Worm (Caenorhabditis elegans) whole organism, mixed stage, embryonic: ENCODE results near the gene F10E9.7.

Experiments
- M03D4.4 ChIP-seq: sonication (generic microtip); optimal IDR thresholded peaks from 2 replicates; lab custom pipeline; 2017; ENCODE audit warnings: mild to moderate bottlenecking, missing genetic modification characterization, missing compliant biosample characterization
- bed-3 ChIP-seq: fragments of 200-800 bp; sonication (Bioruptor generic); optimal IDR thresholded peaks from 3 replicates; lab custom pipeline; 2018; ENCODE audit warnings: mild to moderate bottlenecking, missing genetic modification characterization, moderate library complexity, missing compliant biosample characterization
- blmp-1 ChIP-seq: fragments of 150-350 bp; optimal IDR thresholded peaks from 2 replicates; lab custom pipeline; 2014; ENCODE audit warnings: missing biosample characterization, missing genetic modification characterization
- ceh-39 ChIP-seq: fragments of 150-350 bp; optimal IDR thresholded peaks from 2 replicates; lab custom pipeline; 2014; ENCODE audit warnings: missing biosample characterization, missing genetic modification characterization
- ceh-43 ChIP-seq: fragments of 200-800 bp; sonication (Bioruptor generic); optimal IDR thresholded peaks from 2 replicates; lab custom pipeline; 2018; ENCODE audit warnings: mild to moderate bottlenecking, missing genetic modification characterization, moderate library complexity, missing compliant biosample characterization
- ces-1 ChIP-seq: fragments of 150-350 bp; optimal IDR thresholded peaks from 2 replicates; lab custom pipeline; 2014; ENCODE audit warnings: missing biosample characterization, missing genetic modification reagents, missing genetic modification characterization
- cnd-1 ChIP-seq: fragments of 200-800 bp; sonication (Bioruptor generic); optimal IDR thresholded peaks from 2 replicates; lab custom pipeline; 2018; ENCODE audit warnings: mild to moderate bottlenecking, missing genetic modification characterization, missing compliant biosample characterization
- drap-1 ChIP-seq: fragments of 200-800 bp; sonication (Bioruptor generic); optimal IDR thresholded peaks from 3 replicates; lab custom pipeline; 2018; ENCODE audit warnings: mild to moderate bottlenecking, missing genetic modification characterization, missing compliant biosample characterization
- elt-1 ChIP-seq: sonication (generic microtip); optimal IDR thresholded peaks from 2 replicates; lab custom pipeline; 2017; ENCODE audit warnings: missing genetic modification characterization, mild to moderate bottlenecking, missing compliant biosample characterization, antibody characterized with exemption, moderate library complexity, borderline replicate concordance; ENCODE audit not compliant: insufficient read depth
- elt-3 ChIP-seq: fragments of 150-350 bp; optimal IDR thresholded peaks from 2 replicates; lab custom pipeline; 2014; ENCODE audit warnings: missing biosample characterization, missing genetic modification characterization
- flh-1 ChIP-seq: fragments of 200-800 bp; sonication (Bioruptor generic); optimal IDR thresholded peaks from 2 replicates; lab custom pipeline; 2018; ENCODE audit warnings: mild to moderate bottlenecking, missing genetic modification characterization, moderate library complexity, missing compliant biosample characterization
- ham-2 ChIP-seq: fragments of 200-800 bp; sonication (Bioruptor generic); optimal IDR thresholded peaks from 2 replicates; lab custom pipeline; 2018; ENCODE audit warnings: mild to moderate bottlenecking, missing genetic modification characterization, missing compliant biosample characterization
- hlh-1 ChIP-seq: fragments of 150-350 bp; optimal IDR thresholded peaks from 2 replicates; lab custom pipeline; 2014; ENCODE audit warnings: missing biosample characterization, missing genetic modification reagents, missing genetic modification characterization
- lin-13 ChIP-seq: fragments of 150-350 bp; optimal IDR thresholded peaks from 2 replicates; lab custom pipeline; 2014; ENCODE audit warnings: missing biosample characterization, missing genetic modification characterization
- lin-32 ChIP-seq: fragments of 200-800 bp; sonication (Bioruptor generic); optimal IDR thresholded peaks from 2 replicates; lab custom pipeline; 2018; ENCODE audit warnings: mild to moderate bottlenecking, missing genetic modification characterization, missing compliant biosample characterization
- lsy-2 ChIP-seq: fragments of 150-350 bp; optimal IDR thresholded peaks from 2 replicates; lab custom pipeline; 2014; ENCODE audit warnings: missing biosample characterization, missing genetic modification characterization
- mab-5 ChIP-seq: fragments of 150-350 bp; optimal IDR thresholded peaks from 2 replicates; lab custom pipeline; 2014; ENCODE audit warnings: missing biosample characterization, missing genetic modification characterization
- mep-1 ChIP-seq: fragments of 150-350 bp; optimal IDR thresholded peaks from 2 replicates; lab custom pipeline; 2017; ENCODE audit warnings: missing biosample characterization, missing genetic modification reagents, missing genetic modification characterization, inconsistent platforms
- mls-2 ChIP-seq: sonication (generic microtip); optimal IDR thresholded peaks from 2 replicates; lab custom pipeline; 2016; ENCODE audit warnings: mild to moderate bottlenecking, missing genetic modification characterization, moderate library complexity, missing compliant biosample characterization
- nhr-12 ChIP-seq: fragments of 150-350 bp; optimal IDR thresholded peaks from 2 replicates; lab custom pipeline; 2014; ENCODE audit warnings: missing biosample characterization, missing genetic modification characterization
- nhr-2 ChIP-seq: fragments of 150-350 bp; optimal IDR thresholded peaks from 2 replicates; lab custom pipeline; 2014; ENCODE audit warnings: missing biosample characterization, missing genetic modification characterization
- nhr-237 ChIP-seq: fragments of 150-350 bp; optimal IDR thresholded peaks from 2 replicates; lab custom pipeline; 2014; ENCODE audit warnings: missing biosample characterization, missing genetic modification characterization
- nhr-28 ChIP-seq: fragments of 150-350 bp; optimal IDR thresholded peaks from 2 replicates; lab custom pipeline; 2014; ENCODE audit warnings: missing biosample characterization, missing genetic modification characterization
- nhr-76 ChIP-seq: sonication (generic microtip); optimal IDR thresholded peaks from 2 replicates; lab custom pipeline; 2017; ENCODE audit warnings: missing biosample characterization, missing genetic modification characterization
- pha-4 ChIP-seq: fragments of 150-350 bp; optimal IDR thresholded peaks from 2 replicates; lab custom pipeline; 2018; ENCODE audit warnings: missing biosample characterization, missing genetic modification reagents, missing genetic modification characterization
- sem-2 ChIP-seq: fragments of 200-800 bp; sonication (Bioruptor generic); optimal IDR thresholded peaks from 2 replicates; lab custom pipeline; 2018; ENCODE audit warnings: mild to moderate bottlenecking, missing genetic modification characterization, missing compliant biosample characterization
- snpc-4 ChIP-seq: fragments of 150-350 bp; optimal IDR thresholded peaks from 2 replicates; lab custom pipeline; 2014; ENCODE audit warnings: missing biosample characterization, missing genetic modification characterization
- sptf-1 ChIP-seq: sonication (generic microtip); optimal IDR thresholded peaks from 2 replicates; lab custom pipeline; 2017; ENCODE audit warnings: mild to moderate bottlenecking, missing genetic modification characterization, moderate library complexity, missing compliant biosample characterization
- tbx-8 ChIP-seq: fragments of 200-800 bp; sonication (Bioruptor generic); optimal IDR thresholded peaks from 2 replicates; lab custom pipeline; 2018; ENCODE audit warnings: mild to moderate bottlenecking, missing genetic modification characterization, moderate library complexity, missing compliant biosample characterization
- unc-120 ChIP-seq: sonication (generic microtip); optimal IDR thresholded peaks from 2 replicates; lab custom pipeline; 2017; ENCODE audit warnings: missing genetic modification characterization, missing compliant biosample characterization; ENCODE audit not compliant: poor library complexity, severe bottlenecking
- unc-39 ChIP-seq: fragments of 150-350 bp; optimal IDR thresholded peaks from 2 replicates; lab custom pipeline; 2014; ENCODE audit warnings: missing biosample characterization, missing genetic modification characterization
- unc-62 ChIP-seq: fragments of 150-350 bp; optimal IDR thresholded peaks from 2 replicates; lab custom pipeline; 2014; ENCODE audit warnings: missing biosample characterization, missing genetic modification reagents, missing genetic modification characterization
- zip-8 ChIP-seq: fragments of 150-350 bp; optimal IDR thresholded peaks from 2 replicates; lab custom pipeline; 2014; ENCODE audit warnings: missing biosample characterization, missing genetic modification characterization
- ztf-11 ChIP-seq: fragments of 150-350 bp; optimal IDR thresholded peaks from 2 replicates; lab custom pipeline; 2014; ENCODE audit warnings: missing biosample characterization, missing genetic modification characterization

The F10E9.7 gene

ce11 chrIII:8310239-8311057 is 3.2 kb upstream of the F10E9.7 start, which contains the start of gene F10E9.3:
F10E9.3 (plus strand) TSS chrIII:8311007.
- TF ChIP-seq zip-8 (no peak), nhr-76 (tag; lab: Kevin White, UChicago) (no peak), nhr-2 (no peak), unc-62 (GFP tag; lab: Kevin White, UChicago) (no peak), sptf-1 (tag; lab: Kevin White, UChicago) (no peak), ces-1 (GFP tag; lab: Kevin White, UChicago) (peak; percentile 8), elt-1 (no peak), nhr-12 (no peak), ceh-39 (peak; percentile 34), lin-32 (GFP tag; lab: Kevin White, UChicago) (no peak), M03D4.4 (tag; lab: Kevin White, UChicago) (no peak), drap-1 (no peak), ceh-43 (no peak), cnd-1 (tag; lab: Kevin White, UChicago) (no peak), flh-1 (no peak), elt-3 (tag; lab: Kevin White, UChicago) (no peak), nhr-237 (tag; lab: Kevin White, UChicago) (no peak), lsy-2 (tag; lab: Kevin White, UChicago) (peak; percentile 93), sem-2 (GFP tag; lab: Kevin White, UChicago) (no peak), tbx-8 (GFP tag; lab: Kevin White, UChicago) (no peak), hlh-1 (tag; lab: Kevin White, UChicago) (peak; percentile 39), unc-39 (tag; lab: Kevin White, UChicago) (no peak), pha-4 (tag; lab: Kevin White, UChicago) (no peak), mab-5 (tag; lab: Kevin White, UChicago) (no peak), snpc-4 (tag; lab: Kevin White, UChicago) (no peak), ham-2 (GFP tag; lab: Kevin White, UChicago) (no peak), unc-120 (tag; lab: Kevin White, UChicago) (no peak), mls-2 (no peak), bed-3 (GFP tag; lab: Kevin White, UChicago) (no peak), nhr-28 (tag; lab: Kevin White, UChicago) (no peak), blmp-1 (tag; lab: Kevin White, UChicago) (no peak), mep-1 (tag; lab: Kevin White, UChicago) (peak; percentile 49), lin-13 (tag; lab: Kevin White, UChicago) (no peak)

ce11 chrIII:8308238-8308637 is 997 bp upstream of the F10E9.7 start, which contains the start of gene F10E9.4:
F10E9.4 (plus strand) TSS chrIII:8308538.
- TF ChIP-seq unc-62 (GFP tag; lab: Kevin White, UChicago) (no peak), elt-3 (tag; lab: Kevin White, UChicago) (no peak), hlh-1 (tag; lab: Kevin White, UChicago) (no peak), lsy-2 (tag; lab: Kevin White, UChicago) (no peak), flh-1 (no peak), cnd-1 (tag; lab: Kevin White, UChicago) (no peak), ceh-43 (no peak), mls-2 (no peak), M03D4.4 (tag; lab: Kevin White, UChicago) (no peak)
- TF ChIP-seq, all 35 proteins: peak for 0

ce11 chrIII:8305816-8306215 is 1.4 kb downstream of the F10E9.7 start:
- no peak for TF ChIP-seq unc-120 (tag; lab: Kevin White, UChicago)
- no peak for TF ChIP-seq bed-3 (GFP tag; lab: Kevin White, UChicago)
- TF ChIP-seq blmp-1 (tag; lab: Kevin White, UChicago), result no peak
- TF ChIP-seq mep-1 (tag; lab: Kevin White, UChicago), result no peak
- no peak for TF ChIP-seq M03D4.4 (tag; lab: Kevin White, UChicago)
- no peak for TF ChIP-seq ztf-11 (tag; lab: Kevin White, UChicago)
- TF ChIP-seq tbx-8 (GFP tag; lab: Kevin White, UChicago), result no peak
- no peak for TF ChIP-seq ces-1 (GFP tag; lab: Kevin White, UChicago)
- TF ChIP-seq unc-39 (tag; lab: Kevin White, UChicago), result no peak
